Fruit fly (Drosophila melanogaster) whole organism, prepupa: Measurements from ENCODE around the gene CG3123.
A peak's percentile ranks its signal among the peaks of the same experiment; 100 is the strongest.

Experiments
- CG15336 ChIP-seq: fragments of 200-800 bp; sonication (Bioruptor generic); IDR thresholded peaks from 2 replicates; pipeline ENCODE4 v1.3.6; 2022; ENCODE audit warnings: missing biosample characterization, missing genetic modification characterization
- CG6792 ChIP-seq: fragments of 200-800 bp; sonication (Bioruptor generic); optimal IDR thresholded peaks from 3 replicates; lab custom pipeline; 2016; ENCODE audit warnings: missing biosample characterization, missing genetic modification characterization
- CG7368 ChIP-seq: fragments of 200-800 bp; sonication (Bioruptor generic); optimal IDR thresholded peaks from 3 replicates; lab custom pipeline; 2016; ENCODE audit warnings: missing biosample characterization, missing genetic modification characterization
- Eip75B ChIP-seq: fragments of 200-800 bp; sonication (Bioruptor generic); optimal IDR thresholded peaks from 3 replicates; lab custom pipeline; 2016; ENCODE audit warnings: missing biosample characterization, missing genetic modification characterization
- Gug ChIP-seq: fragments of 200-800 bp; sonication (Bioruptor generic); IDR thresholded peaks from 2 replicates; pipeline ENCODE4 v1.3.6; 2022; ENCODE audit warnings: missing biosample characterization, missing genetic modification characterization
- Met ChIP-seq: fragments of 200-800 bp; sonication (Bioruptor generic); optimal IDR thresholded peaks from 3 replicates; lab custom pipeline; 2016; ENCODE audit warnings: missing biosample characterization, missing genetic modification characterization
- Sox14 ChIP-seq: fragments of 200-800 bp; sonication (Bioruptor generic); optimal IDR thresholded peaks from 3 replicates; lab custom pipeline; 2016; ENCODE audit warnings: missing biosample characterization, missing genetic modification characterization
- fd85E ChIP-seq: fragments of 200-800 bp; sonication (Bioruptor generic); optimal IDR thresholded peaks from 3 replicates; lab custom pipeline; 2016; ENCODE audit warnings: missing biosample characterization, missing genetic modification characterization
- net ChIP-seq: fragments of 200-800 bp; sonication (Bioruptor generic); optimal IDR thresholded peaks from 3 replicates; lab custom pipeline; 2016; ENCODE audit warnings: missing biosample characterization, missing genetic modification characterization
- pdm3 ChIP-seq: fragments of 200-800 bp; sonication (Bioruptor generic); optimal IDR thresholded peaks from 3 replicates; lab custom pipeline; 2016; ENCODE audit warnings: missing biosample characterization, missing genetic modification characterization

dm6 chr2L:2851589-2851988, 26.3 kb upstream of the CG3123 start:
- TF ChIP-seq CG6792 (GFP tag; lab: Kevin White, UChicago): no peak
- TF ChIP-seq Met (GFP tag; lab: Kevin White, UChicago): no peak
- TF ChIP-seq Gug (GFP tag; lab: Robert Waterston, UW): no peak
- no peak for TF ChIP-seq fd85E
- no peak for TF ChIP-seq net
- TF ChIP-seq CG7368 (GFP tag; lab: Kevin White, UChicago): no peak
- TF ChIP-seq Sox14 (GFP tag; lab: Kevin White, UChicago): no peak
- peak; percentile 69 for TF ChIP-seq CG15336
- TF ChIP-seq pdm3: no peak
- TF ChIP-seq Eip75B (GFP tag; lab: Kevin White, UChicago): no peak
